Fruit fly (Drosophila melanogaster) ovary, adult (tissue): ENCODE measurements around the gene CG32333.
A peak's percentile ranks its signal among the peaks of the same experiment; 100 is the strongest.

ENCODE experiments used
- CG17801 ChIP-seq: fragments of 200-800 bp; optimal IDR thresholded peaks from 2 replicates; lab custom pipeline; 2019; ENCODE audit warnings: missing biosample characterization, mild to moderate bottlenecking, missing genetic modification characterization, moderate library complexity; ENCODE audit not compliant: partially characterized antibody

CG32333 gene

dm6 chr3L:1265423-1266002 is 10.2 kb upstream of the CG32333 start:
- no peak for TF ChIP-seq CG17801 (GFP tag; lab: Kevin White, UChicago)

dm6 chr3L:1269013-1269412 is 6.7 kb upstream of the CG32333 start:
- TF ChIP-seq CG17801 (GFP tag; lab: Kevin White, UChicago), result no peak

dm6 chr3L:1277937-1278336 is 2.2 kb downstream of the CG32333 start:
- no peak for TF ChIP-seq CG17801 (GFP tag; lab: Kevin White, UChicago)

dm6 chr3L:1279685-1280084 is 3.9 kb downstream of the CG32333 start:
- no peak for TF ChIP-seq CG17801 (GFP tag; lab: Kevin White, UChicago)

- TF ChIP-seq CG17801 (GFP tag; lab: Kevin White, UChicago), result no peak
These were observed 5.3 kb downstream of the CG32333 start for dm6 chr3L:1280890-1281622.

dm6 chr3L:1294835-1295234 is 19.1 kb downstream of the CG32333 start:
- TF ChIP-seq CG17801 (GFP tag; lab: Kevin White, UChicago), result no peak

dm6 chr3L:1295693-1296092 is 19.9 kb downstream of the CG32333 start, which contains the start of gene Rabex-5:
TSS of gene Rabex-5 (plus strand) at chr3L:1295913.
- no peak for TF ChIP-seq CG17801 (GFP tag; lab: Kevin White, UChicago)

- no peak for TF ChIP-seq CG17801 (GFP tag; lab: Kevin White, UChicago)
These were observed 22.8 kb downstream of the CG32333 start, which contains the start of gene scf for dm6 chr3L:1298509-1298908. TSS of gene scf (plus strand) at chr3L:1298672.

- TF ChIP-seq CG17801 (GFP tag; lab: Kevin White, UChicago), result peak; percentile 90
These were observed 24.4 kb downstream of the CG32333 start for dm6 chr3L:1300076-1300635.

- no peak for TF ChIP-seq CG17801 (GFP tag; lab: Kevin White, UChicago)
These were observed 26.6 kb downstream of the CG32333 start, which contains the start of the genes Rac1 and Acat2 for dm6 chr3L:1302234-1302949. TSS of gene Rac1 (minus strand) at chr3L:1302683. TSS of gene Acat2 (plus strand) at chr3L:1302944.

- no peak for TF ChIP-seq CG17801 (GFP tag; lab: Kevin White, UChicago)
These were observed 27.2 kb downstream of the CG32333 start for dm6 chr3L:1302950-1303352.

dm6 chr3L:1305317-1305716 is 29.6 kb downstream of the CG32333 start:
- no peak for TF ChIP-seq CG17801 (GFP tag; lab: Kevin White, UChicago)

- peak; percentile 14 for TF ChIP-seq CG17801 (GFP tag; lab: Kevin White, UChicago)
These were observed 31.4 kb downstream of the CG32333 start, which contains the start of the genes Ctr9 and Nt5a for dm6 chr3L:1307005-1307632. TSS of gene Ctr9 (plus strand) at chr3L:1307224. TSS of gene Nt5a (minus strand) at chr3L:1307418.

dm6 chr3L:1313039-1313766 is 37.4 kb downstream of the CG32333 start, which contains the start of the genes sturkopf and Herc4:
TSS of gene sturkopf (minus strand) at chr3L:1313377.
TSS of gene Herc4 (plus strand) at chr3L:1313696.
- peak; percentile 9 for TF ChIP-seq CG17801 (GFP tag; lab: Kevin White, UChicago)
